Fruit fly (Drosophila melanogaster) S2 (cell line): ENCODE results near the gene CG13252.

ENCODE experiments used
- CG8478 ChIP-seq: fragments of >200 bp; optimal IDR thresholded peaks from 2 replicates; lab custom pipeline; 2018
- CTCF ChIP-seq, 2 experiments: fragments of >200 bp; optimal IDR thresholded peaks; 2 replicates each; lab custom pipeline; 2018

DNA sequence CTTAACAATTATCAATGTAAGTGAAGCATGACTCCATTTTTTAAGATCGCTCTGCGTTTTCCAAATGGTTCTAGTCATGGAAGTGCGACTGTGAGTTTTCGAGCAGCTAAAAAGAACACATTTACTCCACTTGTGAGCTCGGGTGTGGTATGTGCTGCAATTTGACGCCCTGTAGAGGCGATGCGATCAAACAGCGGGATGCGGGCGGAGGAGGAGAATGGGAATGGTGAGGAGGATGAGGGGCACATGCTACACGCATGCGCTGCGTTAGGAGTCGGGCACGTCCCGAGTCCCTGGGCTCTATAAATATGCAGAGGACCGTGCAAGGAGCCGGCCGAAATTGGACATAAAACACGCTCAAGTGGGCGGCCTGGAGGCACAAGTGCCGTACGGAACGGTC, 58.9 kb downstream of the CG13252 start:
- TF ChIP-seq CTCF (optimal IDR thresholded peaks at IDR 0.05; lab: Kevin White, UChicago) (no peak), CG8478 (lab: Kevin White, UChicago) (no peak)
